Worm (Caenorhabditis elegans) whole organism, young adult: ENCODE results near the gene pbs-3.

Experiments
- B0019.2 ChIP-seq: fragments of 200-800 bp; sonication (Bioruptor generic); conservative IDR thresholded peaks from 2 replicates; pipeline ENCODE4 v1.3.6; 2022; ENCODE audit warnings: missing genetic modification reagents, missing genetic modification characterization, missing compliant biosample characterization
- D2030.7 ChIP-seq: fragments of 200-800 bp; sonication (Bioruptor generic); IDR thresholded peaks from 2 replicates; pipeline ENCODE4 v1.3.6; 2022; ENCODE audit warnings: missing genetic modification reagents, missing genetic modification characterization, missing compliant biosample characterization
- F23B12.7 ChIP-seq: sonication (generic microtip); optimal IDR thresholded peaks from 2 replicates; lab custom pipeline; 2017; ENCODE audit warnings: missing genetic modification characterization, mild to moderate bottlenecking, missing compliant biosample characterization, antibody characterized with exemption, moderate library complexity; ENCODE audit not compliant: insufficient read depth
- F33H1.4 ChIP-seq: fragments of 200-800 bp; sonication (Bioruptor generic); IDR thresholded peaks from 2 replicates; pipeline ENCODE4 v1.3.6; 2022; ENCODE audit warnings: missing genetic modification reagents, missing genetic modification characterization, missing compliant biosample characterization
- F57C9.4 ChIP-seq: sonication (generic microtip); optimal IDR thresholded peaks from 2 replicates; lab custom pipeline; 2017; ENCODE audit warnings: mild to moderate bottlenecking, missing genetic modification characterization, missing compliant biosample characterization
- K11D2.4 ChIP-seq: fragments of 200-800 bp; sonication (Bioruptor generic); IDR thresholded peaks from 2 replicates; pipeline ENCODE4 v1.3.6; 2022; ENCODE audit warnings: missing genetic modification reagents, missing genetic modification characterization, missing compliant biosample characterization
- Y79H2A.3 ChIP-seq: fragments of 200-800 bp; sonication (Bioruptor generic); conservative IDR thresholded peaks from 2 replicates; pipeline ENCODE4 v1.3.6; 2022; ENCODE audit warnings: missing genetic modification reagents, missing genetic modification characterization, missing compliant biosample characterization
- Y95B8A.8 ChIP-seq: fragments of 200-800 bp; sonication (Bioruptor generic); IDR thresholded peaks from 2 replicates; pipeline ENCODE4 v1.3.6; 2022; ENCODE audit warnings: missing genetic modification reagents, missing genetic modification characterization, missing compliant biosample characterization
- aptf-3 ChIP-seq: fragments of 200-800 bp; sonication (Bioruptor generic); IDR thresholded peaks from 2 replicates; pipeline ENCODE4 v1.3.6; 2022; ENCODE audit warnings: missing genetic modification characterization, missing compliant biosample characterization
- bed-1 ChIP-seq: fragments of 200-800 bp; sonication (Bioruptor generic); IDR thresholded peaks from 2 replicates; pipeline ENCODE4 v1.3.6; 2022; ENCODE audit warnings: missing genetic modification reagents, missing genetic modification characterization, missing compliant biosample characterization
- bed-2 ChIP-seq: fragments of 200-800 bp; sonication (Bioruptor generic); IDR thresholded peaks from 2 replicates; pipeline ENCODE4 v1.3.6; 2022; ENCODE audit warnings: missing genetic modification reagents, missing genetic modification characterization, missing compliant biosample characterization
- cebp-1 ChIP-seq, 2 experiments: fragments of 200-800 bp in 1 of 2; sonication (Bioruptor generic) in 1 of 2; sonication (generic microtip) in 1 of 2; IDR thresholded peaks in 1 of 2; optimal IDR thresholded peaks in 1 of 2; 2 replicates each; pipeline versions ENCODE4 v1.3.6 to Lab custom; 2017 to 2022; ENCODE audit warnings: missing compliant biosample characterization in 2 of 2, missing genetic modification characterization in 2 of 2, mild to moderate bottlenecking in 1 of 2, missing genetic modification reagents in 1 of 2, moderate library complexity in 1 of 2
- ceh-100 ChIP-seq: fragments of 200-800 bp; sonication (Bioruptor generic); IDR thresholded peaks from 2 replicates; pipeline ENCODE4 v1.3.6; 2022; ENCODE audit warnings: missing genetic modification reagents, missing genetic modification characterization, missing compliant biosample characterization
- ceh-27 ChIP-seq: fragments of 200-800 bp; sonication (Bioruptor generic); optimal IDR thresholded peaks from 2 replicates; lab custom pipeline; 2018; ENCODE audit warnings: mild to moderate bottlenecking, missing genetic modification characterization, moderate library complexity, missing compliant biosample characterization
- dpff-1 ChIP-seq: sonication (generic microtip); optimal IDR thresholded peaks from 2 replicates; lab custom pipeline; 2017; ENCODE audit warnings: mild to moderate bottlenecking, missing genetic modification characterization, missing compliant biosample characterization
- dpl-1 ChIP-seq: fragments of 150-350 bp; optimal IDR thresholded peaks from 2 replicates; lab custom pipeline; 2014; ENCODE audit warnings: missing biosample characterization, missing genetic modification reagents, missing genetic modification characterization
- ekl-4 ChIP-seq: fragments of 200-800 bp; sonication (Bioruptor generic); IDR thresholded peaks from 2 replicates; pipeline ENCODE4 v1.3.6; 2022; ENCODE audit warnings: missing genetic modification reagents, missing genetic modification characterization, missing compliant biosample characterization
- ets-4 ChIP-seq: fragments of 200-800 bp; sonication (Bioruptor generic); optimal IDR thresholded peaks from 2 replicates; lab custom pipeline; 2018; ENCODE audit warnings: mild to moderate bottlenecking, missing genetic modification characterization, missing compliant biosample characterization
- gei-17 ChIP-seq: fragments of 200-800 bp; sonication (Bioruptor generic); optimal IDR thresholded peaks from 2 replicates; lab custom pipeline; 2018; ENCODE audit warnings: mild to moderate bottlenecking, missing genetic modification characterization, missing compliant biosample characterization
- lag-1 ChIP-seq: fragments of 200-800 bp; sonication (Bioruptor generic); IDR thresholded peaks from 2 replicates; pipeline ENCODE4 v1.3.6; 2022; ENCODE audit warnings: missing genetic modification reagents, missing genetic modification characterization, missing compliant biosample characterization
- let-607 ChIP-seq, 2 experiments: fragments of 200-800 bp in 1 of 2; sonication (Bioruptor generic) in 1 of 2; sonication (generic microtip) in 1 of 2; optimal IDR thresholded peaks; 2 replicates each; lab custom pipeline; 2016 to 2018; ENCODE audit warnings: mild to moderate bottlenecking in 2 of 2, missing compliant biosample characterization in 2 of 2, missing genetic modification characterization in 2 of 2, moderate library complexity in 2 of 2, missing genotype in 1 of 2
- lin-35 ChIP-seq, 3 experiments: fragments of 150-350 bp in 2 of 3; sonication (generic microtip) in 1 of 3; optimal IDR thresholded peaks; 2 replicates each; lab custom pipeline; 2014 to 2018; ENCODE audit warnings: missing biosample characterization in 3 of 3, missing genetic modification characterization in 3 of 3, missing genetic modification reagents in 3 of 3
- lin-40 ChIP-seq: sonication (generic microtip); optimal IDR thresholded peaks from 2 replicates; lab custom pipeline; 2016; ENCODE audit warnings: missing genetic modification characterization, mild to moderate bottlenecking, missing compliant biosample characterization, missing genotype, missing genetic modification reagents
- lin-54 ChIP-seq: fragments of 200-800 bp; sonication (Bioruptor generic); optimal IDR thresholded peaks from 2 replicates; lab custom pipeline; 2018; ENCODE audit warnings: mild to moderate bottlenecking, missing genetic modification characterization, missing compliant biosample characterization
- lir-1 ChIP-seq: fragments of 200-800 bp; sonication (Bioruptor generic); conservative IDR thresholded peaks from 2 replicates; pipeline ENCODE4 v1.3.6; 2022; ENCODE audit warnings: missing genetic modification reagents, missing genetic modification characterization, missing compliant biosample characterization
- lsl-1 ChIP-seq: fragments of 200-800 bp; sonication (Bioruptor generic); optimal IDR thresholded peaks from 2 replicates; lab custom pipeline; 2018; ENCODE audit warnings: mild to moderate bottlenecking, missing genetic modification characterization, moderate library complexity, missing compliant biosample characterization
- lsy-27 ChIP-seq: sonication (generic microtip); optimal IDR thresholded peaks from 2 replicates; lab custom pipeline; 2017; ENCODE audit warnings: missing genetic modification characterization, mild to moderate bottlenecking, missing compliant biosample characterization, antibody characterized with exemption, missing genotype, borderline replicate concordance; ENCODE audit not compliant: insufficient read depth
- madf-10 ChIP-seq: sonication (generic microtip); optimal IDR thresholded peaks from 2 replicates; lab custom pipeline; 2016; ENCODE audit warnings: mild to moderate bottlenecking, missing genetic modification characterization, missing compliant biosample characterization
- madf-3 ChIP-seq: fragments of 200-800 bp; sonication (Bioruptor generic); IDR thresholded peaks from 2 replicates; pipeline ENCODE4 v1.3.6; 2022; ENCODE audit warnings: missing genetic modification reagents, missing genetic modification characterization, missing compliant biosample characterization
- mcd-1 ChIP-seq: fragments of 200-800 bp; sonication (Bioruptor generic); IDR thresholded peaks from 2 replicates; pipeline ENCODE4 v1.3.6; 2022; ENCODE audit warnings: missing genetic modification reagents, missing genetic modification characterization, missing compliant biosample characterization
- mel-28 ChIP-seq: sonication (generic microtip); optimal IDR thresholded peaks from 2 replicates; lab custom pipeline; 2016; ENCODE audit warnings: borderline replicate concordance, mild to moderate bottlenecking, missing genetic modification characterization, missing compliant biosample characterization
- nfyb-1 ChIP-seq: fragments of 200-800 bp; sonication (Bioruptor generic); IDR thresholded peaks from 2 replicates; pipeline ENCODE4 v1.3.6; 2022; ENCODE audit warnings: missing genetic modification reagents, missing genetic modification characterization, missing compliant biosample characterization
- nhr-179 ChIP-seq: sonication (generic microtip); optimal IDR thresholded peaks from 2 replicates; lab custom pipeline; 2016; ENCODE audit warnings: mild to moderate bottlenecking, missing genetic modification characterization, missing compliant biosample characterization
- pha-4 ChIP-seq: fragments of 150-350 bp; sonication (generic microtip); optimal IDR thresholded peaks from 2 replicates; lab custom pipeline; 2014; ENCODE audit warnings: missing biosample characterization, missing genetic modification reagents, missing genetic modification characterization
- repo-1 ChIP-seq: sonication (generic microtip); optimal IDR thresholded peaks from 2 replicates; lab custom pipeline; 2017; ENCODE audit warnings: mild to moderate bottlenecking, missing genetic modification characterization, missing compliant biosample characterization
- rpc-1 ChIP-seq, 2 experiments: fragments of 150-350 bp in 1 of 2; sonication (generic microtip) in 1 of 2; optimal IDR thresholded peaks; 2 replicates each; lab custom pipeline; 2014 to 2018; ENCODE audit warnings: missing biosample characterization in 1 of 2, missing genetic modification characterization in 1 of 2, missing genetic modification reagents in 1 of 2, missing genotype in 1 of 2
- sdz-38 ChIP-seq: sonication (generic microtip); optimal IDR thresholded peaks from 2 replicates; lab custom pipeline; 2016; ENCODE audit warnings: missing genotype, missing genetic modification characterization, missing compliant biosample characterization
- sea-2 ChIP-seq: fragments of 200-800 bp; sonication (Bioruptor generic); IDR thresholded peaks from 2 replicates; pipeline ENCODE4 v1.3.6; 2022; ENCODE audit warnings: missing genetic modification characterization, missing compliant biosample characterization
- tbp1 ChIP-seq: fragments of 200-800 bp; sonication (Bioruptor generic); optimal IDR thresholded peaks from 2 replicates; lab custom pipeline; 2018; ENCODE audit warnings: mild to moderate bottlenecking, missing genetic modification characterization, missing compliant biosample characterization
- tbx-9 ChIP-seq: sonication (generic microtip); optimal IDR thresholded peaks from 2 replicates; lab custom pipeline; 2016; ENCODE audit warnings: borderline replicate concordance, missing genetic modification characterization, inconsistent platforms, missing compliant biosample characterization
- xnd-1 ChIP-seq: sonication (generic microtip); optimal IDR thresholded peaks from 2 replicates; lab custom pipeline; 2016; ENCODE audit warnings: missing genotype, missing genetic modification reagents, missing genetic modification characterization, missing compliant biosample characterization
- zfh-2 ChIP-seq: fragments of 200-800 bp; sonication (Bioruptor generic); conservative IDR thresholded peaks from 2 replicates; pipeline ENCODE4 v1.3.6; 2022; ENCODE audit warnings: missing genetic modification reagents, missing genetic modification characterization, missing compliant biosample characterization
- zim-3 ChIP-seq: sonication (generic microtip); optimal IDR thresholded peaks from 2 replicates; lab custom pipeline; 2017; ENCODE audit warnings: mild to moderate bottlenecking, missing genetic modification characterization, moderate library complexity, missing compliant biosample characterization
- ztf-22 ChIP-seq: fragments of 200-800 bp; sonication (Bioruptor generic); optimal IDR thresholded peaks from 2 replicates; lab custom pipeline; 2018; ENCODE audit warnings: mild to moderate bottlenecking, missing genetic modification characterization, moderate library complexity, missing compliant biosample characterization
- ztf-28 ChIP-seq: fragments of 200-800 bp; sonication (Bioruptor generic); IDR thresholded peaks from 2 replicates; pipeline ENCODE4 v1.3.6; 2022; ENCODE audit warnings: missing genetic modification reagents, missing genetic modification characterization, missing compliant biosample characterization
- ztf-6 ChIP-seq: fragments of 200-800 bp; sonication (Bioruptor generic); IDR thresholded peaks from 2 replicates; pipeline ENCODE4 v1.3.6; 2022; ENCODE audit warnings: missing genetic modification reagents, missing genetic modification characterization, missing compliant biosample characterization

The pbs-3 gene

DNA sequence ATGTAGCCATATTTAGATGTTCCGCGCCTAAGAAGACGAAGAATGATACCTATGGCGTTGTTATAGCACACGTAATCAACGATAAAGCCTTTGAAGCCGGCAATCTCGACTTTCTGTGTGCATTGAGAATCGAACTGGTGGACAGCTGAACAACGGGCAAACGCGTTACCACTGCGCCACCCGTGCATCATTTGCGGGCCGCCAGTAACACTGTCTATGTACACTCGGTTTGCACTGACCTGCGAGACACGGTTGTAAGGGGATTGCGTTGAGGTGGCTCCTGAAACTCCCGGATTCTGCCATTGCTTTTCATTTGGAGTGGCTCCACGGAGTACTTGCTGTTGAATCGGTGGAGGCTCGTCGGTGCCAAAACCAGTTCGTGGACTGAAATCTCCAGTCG is 12.8 kb downstream of the pbs-3 start (continued):
- TF ChIP-seq lin-40 (tag; lab: Kevin White, UChicago), result peak; percentile 32
- no peak for TF ChIP-seq bed-2
- TF ChIP-seq sdz-38 (tag; lab: Kevin White, UChicago), result no peak
- no peak for TF ChIP-seq cebp-1 (GFP tag; IDR thresholded peaks at IDR 0.05; lab: Robert Waterston, UW)
- TF ChIP-seq cebp-1 (tag; optimal IDR thresholded peaks at IDR 0.05; lab: Kevin White, UChicago), result peak; percentile 60
- no peak for TF ChIP-seq sea-2 (GFP tag; lab: Robert Waterston, UW)
- peak; percentile 38 for TF ChIP-seq F23B12.7 (tag; lab: Kevin White, UChicago)
- TF ChIP-seq nhr-179 (tag; lab: Kevin White, UChicago), result no peak
- 0 out of 2 replicates have a peak, but pooled peaks have one; percentile 38 for TF ChIP-seq bed-1 (GFP tag; lab: Robert Waterston, UW)
- TF ChIP-seq nfyb-1, result peak; percentile 77
- TF ChIP-seq K11D2.4 (GFP tag; lab: Robert Waterston, UW), result no peak
- TF ChIP-seq madf-3 (GFP tag; lab: Robert Waterston, UW), result 0 out of 2 replicates have a peak, but pooled peaks have one; percentile 70
- no peak for TF ChIP-seq B0019.2 (GFP tag; lab: Robert Waterston, UW)
- no peak for TF ChIP-seq xnd-1
- peak; percentile 61 for TF ChIP-seq zim-3
- no peak for TF ChIP-seq F57C9.4
- peak in 1 of 3 experiments; percentile 30 for TF ChIP-seq lin-35 (GFP tag; optimal IDR thresholded peaks at IDR 0.05; lab: Kevin White, UChicago)
- TF ChIP-seq ceh-100, result peak; percentile 33; the same call in 1 of the 2 replicates
- peak; percentile 85; the same call in 1 of the 2 replicates for TF ChIP-seq aptf-3 (GFP tag; lab: Robert Waterston, UW)
- TF ChIP-seq dpff-1 (tag; lab: Kevin White, UChicago), result no peak
- TF ChIP-seq ztf-28 (GFP tag; lab: Robert Waterston, UW), result 0 out of 2 replicates have a peak, but pooled peaks have one; percentile 56
- peak; percentile 73 for TF ChIP-seq rpc-1 (optimal IDR thresholded peaks at IDR 0.05; lab: Kevin White, UChicago)
- TF ChIP-seq rpc-1 (tag; optimal IDR thresholded peaks at IDR 0.05; lab: Kevin White, UChicago), result peak; percentile 77
- TF ChIP-seq ekl-4 (GFP tag; lab: Robert Waterston, UW), result peak; percentile 59; the same call in 1 of the 2 replicates
- no peak for TF ChIP-seq ets-4 (GFP tag; lab: Kevin White, UChicago)
- TF ChIP-seq F33H1.4, result 0 out of 2 replicates have a peak, but pooled peaks have one; percentile 19
- TF ChIP-seq madf-10 (tag; lab: Kevin White, UChicago), result no peak
- peak in 1 of 2 experiments; percentile 40 for TF ChIP-seq let-607 (tag; optimal IDR thresholded peaks at IDR 0.05; lab: Kevin White, UChicago)
- peak; percentile 66 for TF ChIP-seq lin-54
- TF ChIP-seq repo-1 (tag; lab: Kevin White, UChicago), result peak; percentile 89
- TF ChIP-seq mel-28 (tag; lab: Kevin White, UChicago), result no peak
- TF ChIP-seq zfh-2, result peak; percentile 83
- peak; percentile 48 for TF ChIP-seq lsl-1
- no peak for TF ChIP-seq tbx-9 (tag; lab: Kevin White, UChicago)
- TF ChIP-seq mcd-1, result peak; percentile 65
- no peak for TF ChIP-seq ztf-6 (GFP tag; lab: Robert Waterston, UW)
- no peak for TF ChIP-seq lag-1 (GFP tag; lab: Robert Waterston, UW)
- TF ChIP-seq Y95B8A.8 (GFP tag; lab: Robert Waterston, UW), result peak; percentile 67
- no peak for TF ChIP-seq Y79H2A.3 (GFP tag; lab: Robert Waterston, UW)
- no peak for TF ChIP-seq lsy-27 (tag; lab: Kevin White, UChicago)
- TF ChIP-seq pha-4, result no peak
- peak; percentile 91 for TF ChIP-seq tbp1 (GFP tag; lab: Kevin White, UChicago)
- peak; percentile 21 for TF ChIP-seq gei-17 (GFP tag; lab: Kevin White, UChicago)
- TF ChIP-seq ztf-22 (GFP tag; lab: Kevin White, UChicago), result no peak
- TF ChIP-seq lir-1 (GFP tag; lab: Robert Waterston, UW), result no peak
- peak; percentile 49 for TF ChIP-seq ceh-27
- peak; percentile 47; the same call in 1 of the 2 replicates for TF ChIP-seq D2030.7 (GFP tag; lab: Robert Waterston, UW)
- TF ChIP-seq dpl-1 (GFP tag; lab: Kevin White, UChicago), result no peak
